Fruit fly (Drosophila melanogaster) whole organism, wandering third instar larva: ENCODE results near the gene Herc4.

Experiments
- CrebA ChIP-seq: fragments of 200-800 bp; sonication (Bioruptor generic); optimal IDR thresholded peaks from 2 replicates; lab custom pipeline; 2016; ENCODE audit warnings: missing biosample characterization, mild to moderate bottlenecking, missing genetic modification characterization, borderline replicate concordance
- Dif ChIP-seq: fragments of 200-275, 200-300 bp; sonication (Bioruptor generic); optimal IDR thresholded peaks from 2 replicates; lab custom pipeline; 2018; ENCODE audit warnings: missing biosample characterization, missing genetic modification characterization; ENCODE audit not compliant: partially characterized antibody
- HLH106 ChIP-seq: fragments of 200-800 bp; optimal IDR thresholded peaks from 3 replicates; lab custom pipeline; 2019; ENCODE audit warnings: missing biosample characterization, mild to moderate bottlenecking, missing genetic modification characterization, moderate library complexity
- Hnf4 ChIP-seq: fragments of 200-800 bp; sonication (Bioruptor generic); optimal IDR thresholded peaks from 2 replicates; lab custom pipeline; 2016; ENCODE audit warnings: missing biosample characterization, mild to moderate bottlenecking, missing genetic modification characterization
- Hr78 ChIP-seq: fragments of >200 bp; optimal IDR thresholded peaks from 2 replicates; lab custom pipeline; 2017; ENCODE audit warnings: missing biosample characterization, missing genetic modification characterization
- Hr83 ChIP-seq: fragments of 200-300 bp; sonication (Bioruptor generic); optimal IDR thresholded peaks from 2 replicates; lab custom pipeline; 2016; ENCODE audit warnings: missing biosample characterization, mild to moderate bottlenecking, missing genetic modification characterization, moderate library complexity; ENCODE audit not compliant: poor library complexity, severe bottlenecking
- Mio ChIP-seq: sonication (Bioruptor generic); optimal IDR thresholded peaks from 2 replicates; lab custom pipeline; 2016; ENCODE audit warnings: missing biosample characterization, missing genetic modification characterization
- N ChIP-seq: fragments of >200 bp; optimal IDR thresholded peaks from 2 replicates; lab custom pipeline; 2018; ENCODE audit warnings: missing biosample characterization, missing external identifiers, missing genetic modification characterization
- OdsH ChIP-seq: fragments of 200-800 bp; sonication (Bioruptor generic); optimal IDR thresholded peaks from 2 replicates; lab custom pipeline; 2016; ENCODE audit warnings: missing biosample characterization, mild to moderate bottlenecking, missing genetic modification characterization
- Rel ChIP-seq, 2 experiments: fragments of 200-800 bp; sonication (Bioruptor generic) in 1 of 2; optimal IDR thresholded peaks; 2 replicates in 1 of 2; 3 replicates in 1 of 2; lab custom pipeline; 2016 to 2019; ENCODE audit warnings: mild to moderate bottlenecking in 2 of 2, missing biosample characterization in 2 of 2, missing genetic modification characterization in 2 of 2, moderate library complexity in 1 of 2
- Sp1 ChIP-seq: fragments of 200-800 bp; sonication (Bioruptor generic); optimal IDR thresholded peaks from 3 replicates; lab custom pipeline; 2019; ENCODE audit warnings: missing biosample characterization, mild to moderate bottlenecking, missing genetic modification characterization, moderate library complexity
- Vsx2 ChIP-seq: fragments of 200-300, 225-300 bp; sonication (Bioruptor generic); optimal IDR thresholded peaks from 2 replicates; lab custom pipeline; 2018; ENCODE audit warnings: missing biosample characterization, missing genetic modification characterization; ENCODE audit not compliant: partially characterized antibody
- br ChIP-seq: fragments of 200-800 bp; sonication (Bioruptor generic); optimal IDR thresholded peaks from 2 replicates; lab custom pipeline; 2016; ENCODE audit warnings: missing biosample characterization, missing genetic modification characterization
- brk ChIP-seq: fragments of 200-800 bp; sonication (Bioruptor generic); optimal IDR thresholded peaks from 2 replicates; lab custom pipeline; 2016; ENCODE audit warnings: missing biosample characterization, mild to moderate bottlenecking, missing genetic modification characterization
- dl ChIP-seq, 2 experiments: fragments of 175-275, 200-275 bp in 1 of 2; fragments of 200-275 bp in 1 of 2; sonication (Bioruptor generic); optimal IDR thresholded peaks; lab custom pipeline; 2018; ENCODE audit warnings: mild to moderate bottlenecking in 2 of 2, missing biosample characterization in 2 of 2, missing genetic modification characterization in 2 of 2, moderate library complexity in 2 of 2; ENCODE audit not compliant: partially characterized antibody in 2 of 2, insufficient read depth in 1 of 2
- dsf ChIP-seq: sonication (Bioruptor generic); optimal IDR thresholded peaks from 2 replicates; lab custom pipeline; 2016; ENCODE audit warnings: missing biosample characterization, missing genetic modification characterization, borderline replicate concordance
- ey ChIP-seq: fragments of 200-800 bp; sonication (Bioruptor generic); optimal IDR thresholded peaks from 2 replicates; lab custom pipeline; 2016; ENCODE audit warnings: missing biosample characterization, missing genetic modification characterization
- foxo ChIP-seq, 2 experiments: fragments of 200-800 bp; sonication (Bioruptor generic); optimal IDR thresholded peaks; 2 replicates in 1 of 2; 3 replicates in 1 of 2; lab custom pipeline; 2016 to 2017; ENCODE audit warnings: missing biosample characterization in 2 of 2, missing genetic modification characterization in 2 of 2
- fru ChIP-seq: fragments of 200-800 bp; sonication (Bioruptor generic); optimal IDR thresholded peaks from 3 replicates; lab custom pipeline; 2016; ENCODE audit warnings: missing biosample characterization, mild to moderate bottlenecking, missing genetic modification characterization
- jim ChIP-seq: fragments of 175-275, 200-325 bp; sonication (Bioruptor generic); optimal IDR thresholded peaks from 2 replicates; lab custom pipeline; 2016; ENCODE audit warnings: missing biosample characterization, mild to moderate bottlenecking, missing genetic modification characterization
- lola ChIP-seq: fragments of >200 bp; optimal IDR thresholded peaks from 2 replicates; lab custom pipeline; 2017; ENCODE audit warnings: missing biosample characterization, missing genetic modification characterization
- pan ChIP-seq: fragments of >200 bp; optimal IDR thresholded peaks from 2 replicates; lab custom pipeline; 2017
- psq ChIP-seq: fragments of 200-800 bp; sonication (Bioruptor generic); optimal IDR thresholded peaks from 3 replicates; lab custom pipeline; 2017; ENCODE audit warnings: missing biosample characterization, mild to moderate bottlenecking, missing genetic modification characterization, moderate library complexity
- sage ChIP-seq: fragments of 200-800 bp; sonication (Bioruptor generic); optimal IDR thresholded peaks from 2 replicates; lab custom pipeline; 2016; ENCODE audit warnings: missing biosample characterization, mild to moderate bottlenecking, missing genetic modification characterization
- sv ChIP-seq: fragments of 200-800 bp; sonication (Bioruptor generic); optimal IDR thresholded peaks from 3 replicates; lab custom pipeline; 2016; ENCODE audit warnings: missing biosample characterization, missing genetic modification characterization
- tai ChIP-seq: sonication (Bioruptor generic); optimal IDR thresholded peaks from 2 replicates; lab custom pipeline; 2016; ENCODE audit warnings: missing biosample characterization, missing genetic modification characterization
- usp ChIP-seq: fragments of >200 bp; optimal IDR thresholded peaks from 2 replicates; lab custom pipeline; 2017; ENCODE audit warnings: missing biosample characterization, missing genetic modification characterization
- woc ChIP-seq: sonication (Bioruptor generic); optimal IDR thresholded peaks from 2 replicates; lab custom pipeline; 2016; ENCODE audit warnings: missing biosample characterization, mild to moderate bottlenecking, missing genetic modification characterization

Gene Herc4

dm6 chr3L:1265423-1266002 lies 48.0 kb upstream of the Herc4 start:
- peak; percentile 68 for TF ChIP-seq Dif (GFP tag; lab: Kevin White, UChicago)
- TF ChIP-seq usp (GFP tag; lab: Kevin White, UChicago), result no peak
- no peak for TF ChIP-seq psq
- TF ChIP-seq Rel (GFP tag; optimal IDR thresholded peaks at IDR 0.05; lab: Kevin White, UChicago), result no peak
- peak; percentile 52 for TF ChIP-seq Rel (tag; optimal IDR thresholded peaks at IDR 0.05; lab: Kevin White, UChicago)
- TF ChIP-seq tai (GFP tag; lab: Kevin White, UChicago), result no peak
- no peak for TF ChIP-seq sage (GFP tag; lab: Kevin White, UChicago)
- peak; percentile 34 for TF ChIP-seq Vsx2 (GFP tag; lab: Kevin White, UChicago)
- peak in 1 of 2 experiments; percentile 45 for TF ChIP-seq dl (GFP tag; optimal IDR thresholded peaks at IDR 0.05; lab: Kevin White, UChicago; ENCODE audit: insufficient read depth in 1 of 2, partially characterized antibody in 2 of 2)
- no peak for TF ChIP-seq sv (GFP tag; lab: Kevin White, UChicago)
- no peak for TF ChIP-seq HLH106 (tag; lab: Kevin White, UChicago)
- TF ChIP-seq N (GFP tag; lab: Kevin White, UChicago), result no peak

DNA sequence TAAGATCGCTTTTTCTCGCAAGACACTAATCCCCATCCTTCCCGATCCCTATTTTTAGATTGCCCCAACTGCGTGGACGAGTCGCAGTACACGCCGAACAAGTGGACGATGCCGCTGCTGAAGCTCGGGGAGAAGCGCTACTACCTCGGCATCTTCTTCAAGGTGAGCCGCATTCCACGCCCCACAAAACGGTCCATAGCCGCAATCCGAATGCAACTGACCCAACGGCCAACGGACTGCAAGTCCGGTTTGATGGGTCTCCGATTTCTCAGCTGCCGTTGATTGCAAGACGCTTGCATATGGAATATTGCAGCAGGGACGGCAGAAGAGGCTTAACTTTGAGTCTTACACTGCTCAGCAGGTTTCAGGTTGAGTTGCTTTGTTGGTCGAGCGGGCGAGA lies 44.5 kb upstream of the Herc4 start:
- TF ChIP-seq Dif (GFP tag; lab: Kevin White, UChicago) (peak; percentile 31), OdsH (GFP tag; lab: Kevin White, UChicago) (no peak)

DNA sequence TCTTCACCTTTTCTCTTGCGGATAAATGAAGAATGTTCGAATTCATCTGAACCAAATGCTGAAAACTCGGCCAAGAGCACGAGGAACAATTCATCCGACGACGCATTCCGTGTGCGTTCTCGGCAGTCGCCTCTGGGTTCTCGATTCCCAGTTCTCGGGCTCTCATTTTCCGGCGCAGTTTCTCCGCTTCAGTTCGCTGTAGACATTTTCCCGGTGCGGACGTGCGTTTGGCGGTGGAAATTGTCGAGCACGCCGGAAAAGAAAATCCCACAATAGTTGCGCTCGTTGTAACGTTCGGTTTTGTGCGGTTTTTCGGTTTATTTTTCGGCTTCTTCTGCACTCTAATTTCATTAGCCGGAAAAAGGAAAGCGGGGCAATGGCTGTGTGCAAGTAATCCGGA lies 37.7 kb upstream of the Herc4 start, which contains the start of gene CG32333:
TSS of gene CG32333 (plus strand) at position 190 of the 400 bp plus-strand sequence.
- no peak for TF ChIP-seq ey (GFP tag; lab: Kevin White, UChicago)
- TF ChIP-seq dsf (GFP tag; lab: Kevin White, UChicago), result no peak
- TF ChIP-seq Hr78 (GFP tag; lab: Kevin White, UChicago), result no peak
- TF ChIP-seq br (GFP tag; lab: Kevin White, UChicago), result no peak
- TF ChIP-seq N (GFP tag; lab: Kevin White, UChicago), result no peak
- no peak for TF ChIP-seq sv (GFP tag; lab: Kevin White, UChicago)
- no peak for TF ChIP-seq psq
- no peak for TF ChIP-seq usp (GFP tag; lab: Kevin White, UChicago)

dm6 chr3L:1277937-1278336 lies 35.6 kb upstream of the Herc4 start:
- TF ChIP-seq jim (GFP tag; lab: Kevin White, UChicago) (no peak), fru (GFP tag; lab: Kevin White, UChicago) (no peak), Hnf4 (no peak), sv (GFP tag; lab: Kevin White, UChicago) (no peak)

DNA sequence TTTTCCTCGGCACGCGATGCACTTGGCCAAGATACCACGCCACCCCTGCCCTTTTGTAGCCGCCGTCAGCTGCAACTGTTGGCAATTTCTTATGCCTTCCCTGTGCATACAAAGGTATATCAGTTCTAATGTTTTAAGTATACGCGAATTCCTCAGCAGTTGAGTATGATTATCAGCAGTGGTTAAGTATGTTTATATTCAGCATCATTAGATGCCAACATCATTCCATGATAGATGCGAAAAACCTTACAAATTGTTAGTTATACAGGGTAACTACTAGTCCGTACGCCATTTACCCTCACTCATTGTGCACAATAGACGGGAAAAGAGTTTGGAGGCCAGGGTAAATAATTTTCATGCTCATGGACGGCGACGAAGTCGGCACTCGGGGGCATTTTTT lies 33.8 kb upstream of the Herc4 start:
- TF ChIP-seq N (GFP tag; lab: Kevin White, UChicago) (no peak), br (GFP tag; lab: Kevin White, UChicago) (no peak), dl (GFP tag; optimal IDR thresholded peaks at IDR 0.05; lab: Kevin White, UChicago; ENCODE audit: insufficient read depth in 1 of 2, partially characterized antibody in 2 of 2) (no peak), Mio (GFP tag; lab: Kevin White, UChicago) (no peak), ey (GFP tag; lab: Kevin White, UChicago) (peak; percentile 18)

DNA sequence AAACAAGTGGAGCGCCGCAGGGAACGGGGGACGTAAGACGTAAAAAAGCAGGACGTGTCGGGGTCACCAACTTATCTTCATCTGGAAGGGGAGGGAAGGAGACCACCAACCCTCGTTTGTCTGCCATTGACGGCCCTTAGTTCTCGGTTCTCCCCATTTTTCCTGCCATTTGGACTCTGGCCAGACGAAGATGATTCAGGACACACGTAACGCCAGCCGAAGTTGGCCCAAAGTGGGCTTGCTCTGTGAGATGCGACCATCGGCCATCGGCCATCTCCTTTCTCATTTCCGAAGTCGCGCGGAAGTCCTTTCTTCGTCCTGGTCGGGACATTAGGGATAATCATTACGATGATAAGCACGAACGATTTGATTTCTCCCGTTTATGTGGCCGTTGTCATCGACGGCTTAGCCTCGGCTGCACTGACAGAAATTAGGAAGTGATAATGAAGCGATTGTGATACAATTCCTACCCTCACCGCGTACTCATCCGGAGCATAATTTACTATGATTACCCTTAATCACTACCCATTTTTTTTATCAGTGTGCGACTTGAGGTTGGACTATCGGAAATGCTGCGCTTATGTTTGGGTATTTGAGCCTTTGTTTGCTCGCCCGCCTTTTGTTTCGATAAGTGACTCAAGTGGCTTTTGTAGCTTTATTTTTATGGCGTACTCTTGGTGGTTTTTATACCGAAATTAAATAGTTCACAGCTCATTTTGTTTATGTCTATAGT lies 32.4 kb upstream of the Herc4 start:
- TF ChIP-seq jim (GFP tag; lab: Kevin White, UChicago), result no peak
- no peak for TF ChIP-seq br (GFP tag; lab: Kevin White, UChicago)

dm6 chr3L:1294835-1295234 lies 18.7 kb upstream of the Herc4 start:
- TF ChIP-seq woc (GFP tag; lab: Kevin White, UChicago) (no peak), Mio (GFP tag; lab: Kevin White, UChicago) (no peak), sage (GFP tag; lab: Kevin White, UChicago) (no peak), Sp1 (GFP tag; lab: Kevin White, UChicago) (no peak), Hnf4 (no peak), tai (GFP tag; lab: Kevin White, UChicago) (no peak), sv (GFP tag; lab: Kevin White, UChicago) (no peak), foxo (GFP tag; optimal IDR thresholded peaks at IDR 0.05; lab: Kevin White, UChicago) (no peak), lola (GFP tag; lab: Kevin White, UChicago) (no peak), ey (GFP tag; lab: Kevin White, UChicago) (no peak), dl (GFP tag; optimal IDR thresholded peaks at IDR 0.05; lab: Kevin White, UChicago; ENCODE audit: insufficient read depth in 1 of 2, partially characterized antibody in 2 of 2) (no peak), pan (no peak), CrebA (GFP tag; lab: Kevin White, UChicago) (no peak), dsf (GFP tag; lab: Kevin White, UChicago) (no peak), Hr83 (GFP tag; lab: Kevin White, UChicago) (no peak), brk (GFP tag; lab: Kevin White, UChicago) (no peak), Hr78 (GFP tag; lab: Kevin White, UChicago) (no peak), N (GFP tag; lab: Kevin White, UChicago) (no peak)
